In genomic region chr3R:19223369-19223768, dm6 we compare ENCODE assay signal across 1 fruit fly cellular context.
TF ChIP-seq lines count a peak whose summit lies in the region.

No protein-coding gene starts in this region.

TF ChIP-seq in whole organism, embryonic, 481 proteins besides CTCF, POLR2A, EP300 and RAD21 (continued from another document and continues in another):
- no peak for TF ChIP-seq pros (GFP tag; optimal IDR thresholded peaks at IDR 0.05; lab: Kevin White, UChicago)
- peak; percentile 24 for TF ChIP-seq CG18599 (GFP tag; optimal IDR thresholded peaks at IDR 0.05; lab: Kevin White, UChicago)
- TF ChIP-seq CG6654 (GFP tag; optimal IDR thresholded peaks at IDR 0.05; lab: Kevin White, UChicago), result no peak
- peak; percentile 73 for TF ChIP-seq Nf-YC (tag; optimal IDR thresholded peaks at IDR 0.05; lab: Kevin White, UChicago)
- TF ChIP-seq Fer3 (tag; optimal IDR thresholded peaks at IDR 0.05; lab: Kevin White, UChicago), result peak; percentile 0
- TF ChIP-seq CG10543 (GFP tag; optimal IDR thresholded peaks at IDR 0.05; lab: Kevin White, UChicago), result peak; percentile 74
- TF ChIP-seq slbo (GFP tag; IDR thresholded peaks at IDR 0.05; lab: Robert Waterston, UW), result no peak
- peak; percentile 19; the same call in 1 of the 2 replicates for TF ChIP-seq Rfx (GFP tag; IDR thresholded peaks at IDR 0.05; lab: Robert Waterston, UW)
- TF ChIP-seq CG14014 (GFP tag; IDR thresholded peaks at IDR 0.05; lab: Robert Waterston, UW), result peak; percentile 34; the same call in 1 of the 2 replicates
- TF ChIP-seq CG10209 (GFP tag; optimal IDR thresholded peaks at IDR 0.05; lab: Kevin White, UChicago), result no peak
- TF ChIP-seq Bdp1 (GFP tag; optimal IDR thresholded peaks at IDR 0.05; lab: Kevin White, UChicago), result no peak
- TF ChIP-seq H15 (GFP tag; IDR thresholded peaks at IDR 0.05; lab: Robert Waterston, UW), result no peak
- no peak for TF ChIP-seq CG9932 (GFP tag; IDR thresholded peaks at IDR 0.05; lab: Robert Waterston, UW)
- TF ChIP-seq PHDP (tag; optimal IDR thresholded peaks at IDR 0.05; lab: Kevin White, UChicago), result peak; percentile 10
- TF ChIP-seq Nf-YB (GFP tag; optimal IDR thresholded peaks at IDR 0.05; lab: Kevin White, UChicago), result peak; percentile 26
- no peak for TF ChIP-seq Ets97D (GFP tag; optimal IDR thresholded peaks at IDR 0.05; lab: Kevin White, UChicago)
- TF ChIP-seq GATAe (GFP tag; conservative IDR thresholded peaks at IDR 0.05; lab: Robert Waterston, UW), result peak; percentile 97
- TF ChIP-seq Myb (GFP tag; optimal IDR thresholded peaks at IDR 0.05; lab: Kevin White, UChicago), result no peak
- TF ChIP-seq mirr (GFP tag; optimal IDR thresholded peaks at IDR 0.05; lab: Kevin White, UChicago), result peak; percentile 98
- peak; percentile 46 for TF ChIP-seq CG2678 (tag; optimal IDR thresholded peaks at IDR 0.05; lab: Kevin White, UChicago)
- 0 out of 2 replicates have a peak, but pooled peaks have one; percentile 13 for TF ChIP-seq sens-2 (GFP tag; IDR thresholded peaks at IDR 0.05; lab: Robert Waterston, UW)
- no peak for TF ChIP-seq odd (GFP tag; optimal IDR thresholded peaks at IDR 0.05; lab: Kevin White, UChicago)
- no peak for TF ChIP-seq da (GFP tag; optimal IDR thresholded peaks at IDR 0.05; lab: Kevin White, UChicago)
- TF ChIP-seq esg (GFP tag; conservative IDR thresholded peaks at IDR 0.05; lab: Robert Waterston, UW), result no peak
- TF ChIP-seq Hey (tag; optimal IDR thresholded peaks at IDR 0.05; lab: Kevin White, UChicago), result peak; percentile 70
- no peak for TF ChIP-seq ind (GFP tag; optimal IDR thresholded peaks at IDR 0.05; lab: Kevin White, UChicago)
- TF ChIP-seq ttk (GFP tag; IDR thresholded peaks at IDR 0.05; lab: Robert Waterston, UW), result no peak
- peak; percentile 51 for TF ChIP-seq abd-A (tag; optimal IDR thresholded peaks at IDR 0.05; lab: Kevin White, UChicago)
- TF ChIP-seq crp (GFP tag; optimal IDR thresholded peaks at IDR 0.05; lab: Kevin White, UChicago), result no peak
- no peak for TF ChIP-seq CG12744 (GFP tag; optimal IDR thresholded peaks at IDR 0.05; lab: Kevin White, UChicago)
- no peak for TF ChIP-seq MESR4 (GFP tag; optimal IDR thresholded peaks at IDR 0.05; lab: Kevin White, UChicago)
- TF ChIP-seq CG31441 (GFP tag; IDR thresholded peaks at IDR 0.05; lab: Robert Waterston, UW), result no peak
- no peak for TF ChIP-seq jumu (GFP tag; optimal IDR thresholded peaks at IDR 0.05; lab: Kevin White, UChicago)
- TF ChIP-seq CG14441 (GFP tag; IDR thresholded peaks at IDR 0.05; lab: Robert Waterston, UW), result 0 out of 2 replicates have a peak, but pooled peaks have one; percentile 29
- TF ChIP-seq Neu2 (GFP tag; optimal IDR thresholded peaks at IDR 0.05; lab: Kevin White, UChicago; ENCODE audit: borderline replicate concordance), result no peak
- TF ChIP-seq CG15269 (tag; optimal IDR thresholded peaks at IDR 0.05; lab: Kevin White, UChicago), result peak; percentile 41
- TF ChIP-seq CoRest (tag; optimal IDR thresholded peaks at IDR 0.05; lab: Kevin White, UChicago), result no peak
- no peak for TF ChIP-seq CG8290 (GFP tag; optimal IDR thresholded peaks at IDR 0.05; lab: Kevin White, UChicago)
- peak in 1 of 2 experiments; percentile 56 for TF ChIP-seq CG8290 (tag; optimal IDR thresholded peaks at IDR 0.05; lab: Kevin White, UChicago)
- TF ChIP-seq dm (GFP tag; optimal IDR thresholded peaks at IDR 0.05; lab: Kevin White, UChicago), result no peak
- no peak for TF ChIP-seq pb (GFP tag; optimal IDR thresholded peaks at IDR 0.05; lab: Kevin White, UChicago)
- no peak for TF ChIP-seq Elba2 (GFP tag; optimal IDR thresholded peaks at IDR 0.05; lab: Kevin White, UChicago)
- TF ChIP-seq vvl (GFP tag; IDR thresholded peaks at IDR 0.05; lab: Robert Waterston, UW), result peak; percentile 20; the same call in 1 of the 2 replicates
- peak; percentile 45 for TF ChIP-seq grn (GFP tag; optimal IDR thresholded peaks at IDR 0.05; lab: Kevin White, UChicago)
- TF ChIP-seq CG10431 (GFP tag; optimal IDR thresholded peaks at IDR 0.05; lab: Kevin White, UChicago), result no peak
- TF ChIP-seq CG3281 (GFP tag; optimal IDR thresholded peaks at IDR 0.05; lab: Kevin White, UChicago), result peak; percentile 28
- no peak for TF ChIP-seq otp (GFP tag; IDR thresholded peaks at IDR 0.05; lab: Robert Waterston, UW)
- no peak for TF ChIP-seq CG10274 (GFP tag; optimal IDR thresholded peaks at IDR 0.05; lab: Kevin White, UChicago)
- TF ChIP-seq Doc2 (GFP tag; IDR thresholded peaks at IDR 0.05; lab: Robert Waterston, UW), result no peak
- peak; percentile 29 for TF ChIP-seq pfk (GFP tag; optimal IDR thresholded peaks at IDR 0.05; lab: Kevin White, UChicago)
- no peak for TF ChIP-seq al (GFP tag; IDR thresholded peaks at IDR 0.05; lab: Robert Waterston, UW)
- peak; percentile 18 for TF ChIP-seq Fer2 (tag; optimal IDR thresholded peaks at IDR 0.05; lab: Kevin White, UChicago)
- TF ChIP-seq zfh2 (GFP tag; optimal IDR thresholded peaks at IDR 0.05; lab: Kevin White, UChicago), result no peak
- TF ChIP-seq Pdp1 (GFP tag; optimal IDR thresholded peaks at IDR 0.05; lab: Kevin White, UChicago), result no peak
- no peak for TF ChIP-seq Sin3A (optimal IDR thresholded peaks at IDR 0.05; lab: Kevin White, UChicago)
- no peak for TF ChIP-seq CG9437 (GFP tag; optimal IDR thresholded peaks at IDR 0.05; lab: Kevin White, UChicago)
- TF ChIP-seq Scr (GFP tag; IDR thresholded peaks at IDR 0.05; lab: Robert Waterston, UW; ENCODE audit: partially characterized antibody), result no peak
- TF ChIP-seq zen2 (GFP tag; IDR thresholded peaks at IDR 0.05; lab: Robert Waterston, UW; ENCODE audit: partially characterized antibody), result no peak
- TF ChIP-seq CG10147 (GFP tag; optimal IDR thresholded peaks at IDR 0.05; lab: Kevin White, UChicago), result no peak
- no peak for TF ChIP-seq CG43689 (GFP tag; IDR thresholded peaks at IDR 0.05; lab: Robert Waterston, UW)
- TF ChIP-seq Eip74EF (GFP tag; optimal IDR thresholded peaks at IDR 0.05; lab: Kevin White, UChicago), result peak in 1 of 2 experiments; percentile 59
- TF ChIP-seq CG6791 (GFP tag; IDR thresholded peaks at IDR 0.05; lab: Robert Waterston, UW; ENCODE audit: partially characterized antibody), result no peak
- peak; percentile 93 for TF ChIP-seq exex (tag; optimal IDR thresholded peaks at IDR 0.05; lab: Kevin White, UChicago)
- no peak for TF ChIP-seq Gsc (GFP tag; IDR thresholded peaks at IDR 0.05; lab: Robert Waterston, UW)
- TF ChIP-seq CG34376 (GFP tag; optimal IDR thresholded peaks at IDR 0.05; lab: Kevin White, UChicago), result peak; percentile 90
- no peak for TF ChIP-seq bigmax (GFP tag; optimal IDR thresholded peaks at IDR 0.05; lab: Kevin White, UChicago)
- TF ChIP-seq Oaz (GFP tag; IDR thresholded peaks at IDR 0.05; lab: Robert Waterston, UW), result no peak
- no peak for TF ChIP-seq HLH54F (GFP tag; optimal IDR thresholded peaks at IDR 0.05; lab: Kevin White, UChicago)
- no peak for TF ChIP-seq pho (GFP tag; optimal IDR thresholded peaks at IDR 0.05; lab: Kevin White, UChicago)
- TF ChIP-seq ara (GFP tag; IDR thresholded peaks at IDR 0.05; lab: Robert Waterston, UW), result no peak
- peak; percentile 48 for TF ChIP-seq CG12071 (GFP tag; optimal IDR thresholded peaks at IDR 0.05; lab: Kevin White, UChicago)
- TF ChIP-seq NFAT (GFP tag; IDR thresholded peaks at IDR 0.05; lab: Robert Waterston, UW), result no peak
- no peak for TF ChIP-seq CG9876 (GFP tag; optimal IDR thresholded peaks at IDR 0.05; lab: Kevin White, UChicago)
- TF ChIP-seq hkb (optimal IDR thresholded peaks at IDR 0.05; lab: Kevin White, UChicago), result no peak
- 0 out of 2 replicates have a peak, but pooled peaks have one; percentile 9 for TF ChIP-seq hkb (GFP tag; IDR thresholded peaks at IDR 0.05; lab: Robert Waterston, UW)
- peak; percentile 42 for TF ChIP-seq sqz (GFP tag; optimal IDR thresholded peaks at IDR 0.05; lab: Kevin White, UChicago)
- TF ChIP-seq stc (GFP tag; IDR thresholded peaks at IDR 0.05; lab: Robert Waterston, UW), result no peak
- TF ChIP-seq lab (GFP tag; optimal IDR thresholded peaks at IDR 0.05; lab: Kevin White, UChicago), result peak; percentile 74
- peak; percentile 36; the same call in 1 of the 2 replicates for TF ChIP-seq Adf1 (GFP tag; IDR thresholded peaks at IDR 0.05; lab: Robert Waterston, UW)
- TF ChIP-seq Fer1 (GFP tag; optimal IDR thresholded peaks at IDR 0.05; lab: Kevin White, UChicago), result peak; percentile 48
- no peak for TF ChIP-seq insv (GFP tag; optimal IDR thresholded peaks at IDR 0.05; lab: Kevin White, UChicago)
- TF ChIP-seq CG18764 (GFP tag; optimal IDR thresholded peaks at IDR 0.05; lab: Kevin White, UChicago), result no peak
- peak; percentile 16; the same call in 1 of the 2 replicates for TF ChIP-seq Drgx (GFP tag; IDR thresholded peaks at IDR 0.05; lab: Robert Waterston, UW)
- no peak for TF ChIP-seq NK7.1 (GFP tag; optimal IDR thresholded peaks at IDR 0.05; lab: Kevin White, UChicago)
- no peak for TF ChIP-seq slp2 (GFP tag; optimal IDR thresholded peaks at IDR 0.05; lab: Kevin White, UChicago)
- TF ChIP-seq shn (GFP tag; optimal IDR thresholded peaks at IDR 0.05; lab: Kevin White, UChicago), result no peak
- peak; percentile 53 for TF ChIP-seq CG13296 (GFP tag; optimal IDR thresholded peaks at IDR 0.05; lab: Kevin White, UChicago)
- TF ChIP-seq fu2 (GFP tag; optimal IDR thresholded peaks at IDR 0.05; lab: Kevin White, UChicago), result no peak
- TF ChIP-seq btn (GFP tag; optimal IDR thresholded peaks at IDR 0.05; lab: Kevin White, UChicago), result no peak
- peak; percentile 92 for TF ChIP-seq sug (tag; optimal IDR thresholded peaks at IDR 0.05; lab: Kevin White, UChicago)
- TF ChIP-seq schlank (tag; optimal IDR thresholded peaks at IDR 0.05; lab: Kevin White, UChicago), result no peak
- TF ChIP-seq trh (GFP tag; optimal IDR thresholded peaks at IDR 0.05; lab: Kevin White, UChicago), result no peak
- TF ChIP-seq CG5180 (GFP tag; optimal IDR thresholded peaks at IDR 0.05; lab: Kevin White, UChicago), result no peak
- peak; percentile 16 for TF ChIP-seq CG6813 (GFP tag; optimal IDR thresholded peaks at IDR 0.05; lab: Kevin White, UChicago)
- no peak for TF ChIP-seq Ets65A (GFP tag; lab: Kevin White, UChicago)
- TF ChIP-seq CG9797 (GFP tag; optimal IDR thresholded peaks at IDR 0.05; lab: Kevin White, UChicago), result no peak
- no peak for TF ChIP-seq Ptx1 (GFP tag; IDR thresholded peaks at IDR 0.05; lab: Robert Waterston, UW)
- peak; percentile 44 for TF ChIP-seq Atf6 (GFP tag; IDR thresholded peaks at IDR 0.05; lab: Robert Waterston, UW)
- no peak for TF ChIP-seq Aef1 (GFP tag; IDR thresholded peaks at IDR 0.05; lab: Robert Waterston, UW)
- no peak for TF ChIP-seq CG9727 (GFP tag; optimal IDR thresholded peaks at IDR 0.05; lab: Kevin White, UChicago)
- TF ChIP-seq CG17802 (tag; optimal IDR thresholded peaks at IDR 0.05; lab: Kevin White, UChicago), result no peak
- TF ChIP-seq Asciz (GFP tag; optimal IDR thresholded peaks at IDR 0.05; lab: Kevin White, UChicago), result no peak
- no peak for TF ChIP-seq CG15696 (tag; optimal IDR thresholded peaks at IDR 0.05; lab: Kevin White, UChicago)
- no peak for TF ChIP-seq kah (GFP tag; optimal IDR thresholded peaks at IDR 0.05; lab: Kevin White, UChicago)
- peak; percentile 17 for TF ChIP-seq CG7987 (GFP tag; optimal IDR thresholded peaks at IDR 0.05; lab: Kevin White, UChicago)
- no peak for TF ChIP-seq Hr3 (GFP tag; optimal IDR thresholded peaks at IDR 0.05; lab: Kevin White, UChicago)
- TF ChIP-seq Dp (GFP tag; optimal IDR thresholded peaks at IDR 0.05; lab: Kevin White, UChicago), result no peak
- no peak for TF ChIP-seq nau (GFP tag; optimal IDR thresholded peaks at IDR 0.05; lab: Kevin White, UChicago)
- TF ChIP-seq HmgZ (tag; optimal IDR thresholded peaks at IDR 0.05; lab: Kevin White, UChicago), result peak; percentile 56
- TF ChIP-seq chinmo (GFP tag; IDR thresholded peaks at IDR 0.05; lab: Robert Waterston, UW; ENCODE audit: partially characterized antibody), result peak; percentile 91; the same call in 3 of the 4 replicates
- TF ChIP-seq bowl (GFP tag; IDR thresholded peaks at IDR 0.05; lab: Robert Waterston, UW), result no peak
- no peak for TF ChIP-seq crc (GFP tag; optimal IDR thresholded peaks at IDR 0.05; lab: Kevin White, UChicago)
- TF ChIP-seq CG31365 (tag; optimal IDR thresholded peaks at IDR 0.05; lab: Kevin White, UChicago), result peak; percentile 30
- TF ChIP-seq dimm (GFP tag; IDR thresholded peaks at IDR 0.05; lab: Robert Waterston, UW), result no peak
- no peak for TF ChIP-seq C15 (GFP tag; IDR thresholded peaks at IDR 0.05; lab: Robert Waterston, UW)
- peak; percentile 61 for TF ChIP-seq B-H2 (GFP tag; optimal IDR thresholded peaks at IDR 0.05; lab: Kevin White, UChicago)
- no peak for TF ChIP-seq ap (GFP tag; IDR thresholded peaks at IDR 0.05; lab: Robert Waterston, UW)
- TF ChIP-seq CG1603 (tag; optimal IDR thresholded peaks at IDR 0.05; lab: Kevin White, UChicago), result no peak
- TF ChIP-seq wdn (GFP tag; IDR thresholded peaks at IDR 0.05; lab: Robert Waterston, UW), result peak; percentile 36; the same call in 1 of the 2 replicates
- TF ChIP-seq CG32532 (GFP tag; IDR thresholded peaks at IDR 0.05; lab: Robert Waterston, UW), result no peak
- TF ChIP-seq cg (GFP tag; optimal IDR thresholded peaks at IDR 0.05; lab: Kevin White, UChicago), result no peak
- no peak for TF ChIP-seq wor (GFP tag; IDR thresholded peaks at IDR 0.05; lab: Robert Waterston, UW)
- TF ChIP-seq CG7839 (tag; optimal IDR thresholded peaks at IDR 0.05; lab: Kevin White, UChicago), result no peak
- peak; percentile 3 for TF ChIP-seq Hand (GFP tag; optimal IDR thresholded peaks at IDR 0.05; lab: Kevin White, UChicago)
- TF ChIP-seq hbn (GFP tag; IDR thresholded peaks at IDR 0.05; lab: Robert Waterston, UW; ENCODE audit: partially characterized antibody), result no peak
- TF ChIP-seq chm (GFP tag; IDR thresholded peaks at IDR 0.05; lab: Robert Waterston, UW), result no peak; the same call in 1 of the 2 replicates
- no peak for TF ChIP-seq CG8281 (tag; optimal IDR thresholded peaks at IDR 0.05; lab: Kevin White, UChicago)
- peak; percentile 91 for TF ChIP-seq crol (GFP tag; IDR thresholded peaks at IDR 0.05; lab: Robert Waterston, UW)
- TF ChIP-seq hb (GFP tag; IDR thresholded peaks at IDR 0.05; lab: Robert Waterston, UW; ENCODE audit: partially characterized antibody), result no peak
- TF ChIP-seq caup (GFP tag; optimal IDR thresholded peaks at IDR 0.05; lab: Kevin White, UChicago; ENCODE audit: severe bottlenecking), result peak; percentile 66
- TF ChIP-seq CG6175 (GFP tag; IDR thresholded peaks at IDR 0.05; lab: Robert Waterston, UW), result 0 out of 3 replicates have a peak, but pooled peaks have one; percentile 34
- no peak for TF ChIP-seq NC2β (GFP tag; optimal IDR thresholded peaks at IDR 0.05; lab: Kevin White, UChicago)
- TF ChIP-seq Dref (GFP tag; IDR thresholded peaks at IDR 0.05; lab: Robert Waterston, UW), result no peak
- no peak for TF ChIP-seq Usf (GFP tag; optimal IDR thresholded peaks at IDR 0.05; lab: Kevin White, UChicago)
- no peak for TF ChIP-seq CG15011 (GFP tag; optimal IDR thresholded peaks at IDR 0.05; lab: Kevin White, UChicago)
- TF ChIP-seq CG11398 (GFP tag; optimal IDR thresholded peaks at IDR 0.05; lab: Kevin White, UChicago), result no peak
